Worm (Caenorhabditis elegans): ENCODE results near the gene ZK892.6.

Gene ZK892.6

ce11 chrII:9933947-9934383 is 46.0 kb downstream of the ZK892.6 start (continued):
- TF ChIP-seq lin-39 (tag; optimal IDR thresholded peaks at IDR 0.05) (no peak), nhr-76 (tag; optimal IDR thresholded peaks at IDR 0.05) (no peak), Y116A8C.19 (tag; optimal IDR thresholded peaks at IDR 0.05; ENCODE audit: borderline replicate concordance) (no peak), hpl-2 (GFP tag; optimal IDR thresholded peaks at IDR 0.05) (no peak), fkh-4 (tag; optimal IDR thresholded peaks at IDR 0.05; ENCODE audit: borderline replicate concordance) (no peak), sup-37 (GFP tag; optimal IDR thresholded peaks at IDR 0.05) (no peak), ets-5 (GFP tag; IDR thresholded peaks at IDR 0.05) (no peak), elt-2 (tag; optimal IDR thresholded peaks at IDR 0.05) (no peak), unc-130 (tag; optimal IDR thresholded peaks at IDR 0.05) (no peak), elt-3 (tag; optimal IDR thresholded peaks at IDR 0.05) (no peak), lsy-2 (tag; optimal IDR thresholded peaks at IDR 0.05) (no peak), snu-23 (GFP tag; optimal IDR thresholded peaks at IDR 0.05) (peak; percentile 48), pag-3 (tag; optimal IDR thresholded peaks at IDR 0.05; ENCODE audit: borderline replicate concordance, insufficient read depth) (no peak), ces-1 (GFP tag; optimal IDR thresholded peaks at IDR 0.05) (no peak), sox-4 (tag; optimal IDR thresholded peaks at IDR 0.05) (no peak), zag-1 (tag; optimal IDR thresholded peaks at IDR 0.05) (no peak), ama-1 (optimal IDR thresholded peaks at IDR 0.05) (peak; percentile 77), egl-27 (tag; optimal IDR thresholded peaks at IDR 0.05) (no peak), ceh-63 (GFP tag; optimal IDR thresholded peaks at IDR 0.05) (no peak), pax-3 (tag; optimal IDR thresholded peaks at IDR 0.05) (no peak), tbx-2 (tag; optimal IDR thresholded peaks at IDR 0.05) (no peak), ceh-88 (GFP tag; IDR thresholded peaks at IDR 0.05) (no peak), nhr-85 (tag) (peak; percentile 74), C16A3.4 (tag; optimal IDR thresholded peaks at IDR 0.05) (no peak), lin-35 (GFP tag; optimal IDR thresholded peaks at IDR 0.05) (peak in 1 of 2 experiments; percentile 1), vab-15 (tag; optimal IDR thresholded peaks at IDR 0.05) (no peak), nhr-11 (tag; optimal IDR thresholded peaks at IDR 0.05) (no peak), nhr-90 (tag; optimal IDR thresholded peaks at IDR 0.05; ENCODE audit: poor library complexity) (peak; percentile 58), aly-2 (tag; optimal IDR thresholded peaks at IDR 0.05) (peak; percentile 59), dpl-1 (GFP tag; optimal IDR thresholded peaks at IDR 0.05) (peak in 1 of 3 experiments; percentile 4), egl-13 (tag; optimal IDR thresholded peaks at IDR 0.05) (no peak), mef-2 (tag; optimal IDR thresholded peaks at IDR 0.05) (no peak)

DNA sequence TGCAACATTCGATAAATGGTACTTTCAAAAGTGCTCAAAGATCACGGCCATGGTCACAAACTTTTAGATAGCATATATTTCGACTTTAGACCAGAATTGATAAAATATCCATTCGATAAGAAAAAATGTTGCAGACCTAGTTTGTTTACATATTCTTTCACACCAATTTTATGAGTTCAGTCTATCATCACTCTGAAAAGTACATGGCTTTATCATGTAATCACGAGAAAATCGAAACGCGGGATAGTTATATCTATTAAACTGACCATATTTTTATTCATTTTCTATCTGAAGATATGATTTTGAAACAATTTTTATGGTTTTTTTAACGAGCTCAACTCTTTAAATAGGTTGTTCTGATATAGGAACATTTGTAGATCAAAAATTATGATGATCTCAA is 48.5 kb downstream of the ZK892.6 start, which contains the start of gene pho-11:
TSS of gene pho-11 (plus strand) at position 374 of the 400 bp plus-strand sequence.
- no peak for TF ChIP-seq nhr-28 (tag; optimal IDR thresholded peaks at IDR 0.05)
- TF ChIP-seq elt-2 (tag; optimal IDR thresholded peaks at IDR 0.05), result peak; percentile 64

- TF ChIP-seq nhr-77 (tag; optimal IDR thresholded peaks at IDR 0.05), result peak; percentile 6
- peak in 1 of 3 experiments; percentile 18 for TF ChIP-seq ceh-82 (tag; optimal IDR thresholded peaks at IDR 0.05)
- peak; percentile 35 for TF ChIP-seq dsc-1 (tag; optimal IDR thresholded peaks at IDR 0.05)
- peak; percentile 18 for TF ChIP-seq jun-1 (tag; optimal IDR thresholded peaks at IDR 0.05)
- no peak for TF ChIP-seq nhr-28 (tag; optimal IDR thresholded peaks at IDR 0.05)
- TF ChIP-seq ceh-88 (GFP tag; IDR thresholded peaks at IDR 0.05), result no peak; the same call in 1 of the 2 replicates
- no peak for TF ChIP-seq sptf-1 (tag; optimal IDR thresholded peaks at IDR 0.05)
- peak; percentile 60 to 70 for TF ChIP-seq efl-1 (optimal IDR thresholded peaks at IDR 0.05)
- TF ChIP-seq efl-1 (GFP tag; optimal IDR thresholded peaks at IDR 0.05 in 1 of 2), result peak; percentile 39 to 95
- no peak for TF ChIP-seq ceh-63 (GFP tag; optimal IDR thresholded peaks at IDR 0.05)
- TF ChIP-seq nhr-20 (tag; optimal IDR thresholded peaks at IDR 0.05), result peak; percentile 46
- no peak for TF ChIP-seq efl-3 (GFP tag; optimal IDR thresholded peaks at IDR 0.05)
- peak; percentile 68 for TF ChIP-seq nhr-47 (tag; optimal IDR thresholded peaks at IDR 0.05)
- TF ChIP-seq F16B12.6 (tag; optimal IDR thresholded peaks at IDR 0.05), result no peak
- TF ChIP-seq mep-1 (tag; optimal IDR thresholded peaks at IDR 0.05), result no peak
- TF ChIP-seq lin-13 (GFP tag; optimal IDR thresholded peaks at IDR 0.05), result peak; percentile 18
- TF ChIP-seq ceh-8 (GFP tag; optimal IDR thresholded peaks at IDR 0.05), result no peak
- TF ChIP-seq lsy-2 (tag; optimal IDR thresholded peaks at IDR 0.05), result peak; percentile 24 to 57
- TF ChIP-seq pax-3 (tag; optimal IDR thresholded peaks at IDR 0.05), result peak; percentile 41
- peak; percentile 63 for TF ChIP-seq isw-1 (GFP tag; IDR thresholded peaks at IDR 0.05)
- no peak for TF ChIP-seq unc-30 (tag; optimal IDR thresholded peaks at IDR 0.05)
- TF ChIP-seq nhr-85 (tag), result peak; percentile 63
- TF ChIP-seq aha-1 (tag; optimal IDR thresholded peaks at IDR 0.05), result no peak
- no peak for TF ChIP-seq C34B4.2 (tag; optimal IDR thresholded peaks at IDR 0.05)
Observed at ce11 chrII:9931012-9931411, 48.9 kb downstream of the ZK892.6 start.

Data from whole organism, L1 larva.